Fruit fly (Drosophila melanogaster) whole organism, embryonic: ENCODE results near the gene CG10413.

ENCODE experiments used
- Atf3 ChIP-seq: fragments of 200-800 bp; sonication (Bioruptor generic); optimal IDR thresholded peaks from 3 replicates; lab custom pipeline; 2016; ENCODE audit warnings: missing biosample characterization, missing genetic modification characterization
- Bdp1 ChIP-seq: fragments of 200-800 bp; sonication (Bioruptor generic); optimal IDR thresholded peaks from 3 replicates; lab custom pipeline; 2016; ENCODE audit warnings: missing biosample characterization, missing genetic modification characterization
- BtbVII ChIP-seq: fragments of 200-800 bp; sonication (Bioruptor generic); optimal IDR thresholded peaks from 3 replicates; lab custom pipeline; 2017; ENCODE audit warnings: missing biosample characterization, mild to moderate bottlenecking, missing genetic modification characterization
- CG1024 ChIP-seq: fragments of 200-800 bp; sonication (Bioruptor generic); IDR thresholded peaks from 2 replicates; pipeline ENCODE4 v1.3.6; 2022; ENCODE audit warnings: missing biosample characterization, missing genetic modification characterization
- CG10366 ChIP-seq: fragments of 200-800 bp; sonication (Bioruptor generic); IDR thresholded peaks from 2 replicates; pipeline ENCODE4 v1.3.6; 2022; ENCODE audit warnings: missing biosample characterization, missing genetic modification characterization
- CG11695 ChIP-seq: fragments of 200-800 bp; sonication (Bioruptor generic); IDR thresholded peaks from 3 replicates; pipeline ENCODE4 v1.3.6; 2022; ENCODE audit warnings: missing biosample characterization, missing genetic modification characterization
- CG12104 ChIP-seq: fragments of 200-800 bp; sonication (Bioruptor generic); optimal IDR thresholded peaks from 3 replicates; lab custom pipeline; 2016; ENCODE audit warnings: missing biosample characterization, missing genetic modification characterization
- CG13424 ChIP-seq: fragments of 200-800 bp; sonication (Bioruptor generic); optimal IDR thresholded peaks from 2 replicates; lab custom pipeline; 2019; ENCODE audit warnings: missing biosample characterization, mild to moderate bottlenecking, missing genetic modification characterization, moderate library complexity
- CG14441 ChIP-seq: fragments of 200-800 bp; sonication (Bioruptor generic); IDR thresholded peaks from 2 replicates; pipeline ENCODE4 v1.3.6; 2022; ENCODE audit warnings: missing biosample characterization, missing genetic modification characterization
- CG15696 ChIP-seq: fragments of 200-800 bp; sonication (Bioruptor generic); optimal IDR thresholded peaks from 2 replicates; lab custom pipeline; 2019; ENCODE audit warnings: missing biosample characterization, mild to moderate bottlenecking, missing genetic modification characterization, moderate library complexity
- CG18599 ChIP-seq: fragments of 200-800 bp; sonication (Bioruptor generic); optimal IDR thresholded peaks from 3 replicates; lab custom pipeline; 2017; ENCODE audit warnings: missing biosample characterization, missing genetic modification characterization, mild to moderate bottlenecking, moderate library complexity, missing genetic modification reagents
- CG2199 ChIP-seq: fragments of 200-800 bp; sonication (Bioruptor generic); IDR thresholded peaks from 3 replicates; pipeline ENCODE4 v1.3.6; 2022; ENCODE audit warnings: missing biosample characterization, missing genetic modification characterization
- CG4854 ChIP-seq: fragments of 200-800 bp; sonication (Bioruptor generic); optimal IDR thresholded peaks from 2 replicates; lab custom pipeline; 2016; ENCODE audit warnings: missing biosample characterization, missing genetic modification characterization, inconsistent platforms
- CG6791 ChIP-seq: fragments of 200-800 bp; sonication (Bioruptor generic); IDR thresholded peaks from 3 replicates; pipeline ENCODE4 v1.3.6; 2022; ENCODE audit warnings: missing biosample characterization, missing genetic modification characterization; ENCODE audit not compliant: partially characterized antibody
- CG9215 ChIP-seq: fragments of 200-800 bp; sonication (Bioruptor generic); IDR thresholded peaks from 2 replicates; pipeline ENCODE4 v1.3.6; 2022; ENCODE audit warnings: missing biosample characterization, missing genetic modification characterization
- Dad ChIP-seq: fragments of 200-800 bp; sonication (Bioruptor generic); optimal IDR thresholded peaks from 3 replicates; lab custom pipeline; 2016; ENCODE audit warnings: missing biosample characterization, missing genetic modification characterization
- Doc3 ChIP-seq: fragments of 200-800 bp; sonication (Bioruptor generic); IDR thresholded peaks from 3 replicates; pipeline ENCODE4 v1.3.6; 2022; ENCODE audit warnings: missing biosample characterization, missing genetic modification characterization; ENCODE audit not compliant: partially characterized antibody
- Fer1 ChIP-seq: fragments of 200-800 bp; sonication (Bioruptor generic); optimal IDR thresholded peaks from 2 replicates; lab custom pipeline; 2017; ENCODE audit warnings: missing biosample characterization, mild to moderate bottlenecking, missing genetic modification characterization
- Fer3 ChIP-seq: fragments of 200-800 bp; sonication (Bioruptor generic); optimal IDR thresholded peaks from 2 replicates; lab custom pipeline; 2018; ENCODE audit warnings: missing biosample characterization, mild to moderate bottlenecking, missing genetic modification characterization, moderate library complexity
- H15 ChIP-seq: fragments of 200-800 bp; sonication (Bioruptor generic); IDR thresholded peaks from 3 replicates; pipeline ENCODE4 v1.3.6; 2022; ENCODE audit warnings: missing biosample characterization, missing genetic modification characterization
- HmgD ChIP-seq: fragments of 200-800 bp; sonication (Bioruptor generic); optimal IDR thresholded peaks from 3 replicates; lab custom pipeline; 2016; ENCODE audit warnings: missing biosample characterization, missing genetic modification characterization
- Jarid2 ChIP-seq: fragments of 200-800 bp; sonication (Bioruptor generic); optimal IDR thresholded peaks from 3 replicates; lab custom pipeline; 2017; ENCODE audit warnings: mild to moderate bottlenecking, missing biosample characterization, missing genetic modification reagents, missing genetic modification characterization
- Lpt ChIP-seq: fragments of >200 bp; optimal IDR thresholded peaks from 2 replicates; lab custom pipeline; 2018; ENCODE audit warnings: missing biosample characterization, missing genetic modification characterization
- MBD-R2 ChIP-seq: fragments of 200-800 bp; sonication (Bioruptor generic); IDR thresholded peaks from 2 replicates; pipeline ENCODE4 v1.3.6; 2022; ENCODE audit warnings: missing biosample characterization, missing genetic modification characterization
- MESR4 ChIP-seq: fragments of 200-800 bp; sonication (Bioruptor generic); optimal IDR thresholded peaks from 2 replicates; lab custom pipeline; 2018; ENCODE audit warnings: missing biosample characterization, mild to moderate bottlenecking, missing genetic modification characterization, moderate library complexity
- Oaz ChIP-seq: fragments of 200-800 bp; sonication (Bioruptor generic); IDR thresholded peaks from 2 replicates; pipeline ENCODE4 v1.3.6; 2022; ENCODE audit warnings: missing biosample characterization, missing genetic modification characterization
- Optix ChIP-seq: fragments of 200-800 bp; sonication (Bioruptor generic); IDR thresholded peaks from 3 replicates; pipeline ENCODE4 v1.3.6; 2022; ENCODE audit warnings: missing biosample characterization, missing genetic modification characterization
- Spps ChIP-seq: fragments of 200-800 bp; sonication (Bioruptor generic); optimal IDR thresholded peaks from 2 replicates; lab custom pipeline; 2018; ENCODE audit warnings: missing biosample characterization, mild to moderate bottlenecking, missing genetic modification characterization
- Trl ChIP-seq, 3 experiments: fragments of >200 bp in 2 of 3; fragments of 200-800 bp in 1 of 3; sonication (Bioruptor generic) in 1 of 3; optimal IDR thresholded peaks; 2 replicates in 1 of 3; 3 replicates in 2 of 3; lab custom pipeline; 2016 to 2017; ENCODE audit warnings: missing biosample characterization in 1 of 3, missing genetic modification characterization in 1 of 3
- al ChIP-seq: fragments of 200-800 bp; sonication (Bioruptor generic); IDR thresholded peaks from 2 replicates; pipeline ENCODE4 v1.3.6; 2022; ENCODE audit warnings: missing biosample characterization, missing genetic modification characterization
- ato ChIP-seq: fragments of 200-800 bp; sonication (Bioruptor generic); IDR thresholded peaks from 2 replicates; pipeline ENCODE4 v1.3.6; 2022; ENCODE audit warnings: missing biosample characterization, missing genetic modification characterization; ENCODE audit not compliant: partially characterized antibody
- danr ChIP-seq: fragments of 200-800 bp; sonication (Bioruptor generic); IDR thresholded peaks from 2 replicates; pipeline ENCODE4 v1.3.6; 2022; ENCODE audit warnings: missing biosample characterization, missing genetic modification characterization
- dmrt11E ChIP-seq: fragments of 200-800 bp; sonication (Bioruptor generic); optimal IDR thresholded peaks from 3 replicates; lab custom pipeline; 2018; ENCODE audit warnings: missing biosample characterization, mild to moderate bottlenecking, missing genetic modification characterization, moderate library complexity
- dpn ChIP-seq, 2 experiments: fragments of 200-800 bp; sonication (Bioruptor generic); optimal IDR thresholded peaks; 3 replicates each; lab custom pipeline; 2016; ENCODE audit warnings: missing biosample characterization in 2 of 2, missing genetic modification characterization in 2 of 2
- gsb ChIP-seq: fragments of 200-800 bp; sonication (Bioruptor generic); IDR thresholded peaks from 2 replicates; pipeline ENCODE4 v1.3.6; 2022; ENCODE audit warnings: missing biosample characterization, missing genetic modification characterization
- klu ChIP-seq: fragments of 200-800 bp; sonication (Bioruptor generic); IDR thresholded peaks from 2 replicates; pipeline ENCODE4 v1.3.6; 2022; ENCODE audit warnings: missing biosample characterization, missing genetic modification characterization
- lab ChIP-seq: fragments of 200-800 bp; sonication (Bioruptor generic); optimal IDR thresholded peaks from 3 replicates; lab custom pipeline; 2017; ENCODE audit warnings: missing biosample characterization, missing genetic modification characterization, mild to moderate bottlenecking, moderate library complexity, missing genetic modification reagents
- lbe ChIP-seq: fragments of 200-800 bp; sonication (Bioruptor generic); optimal IDR thresholded peaks from 2 replicates; lab custom pipeline; 2016; ENCODE audit warnings: missing biosample characterization, mild to moderate bottlenecking, missing genetic modification characterization
- lola ChIP-seq, 3 experiments: fragments of >200 bp in 2 of 3; fragments of 200-800 bp in 1 of 3; sonication (Bioruptor generic) in 1 of 3; optimal IDR thresholded peaks; 2 replicates each; lab custom pipeline; 2017 to 2019; ENCODE audit warnings: missing biosample characterization in 3 of 3, missing genetic modification characterization in 3 of 3, mild to moderate bottlenecking in 1 of 3, moderate library complexity in 1 of 3
- mirr ChIP-seq: fragments of 200-800 bp; sonication (Bioruptor generic); optimal IDR thresholded peaks from 3 replicates; lab custom pipeline; 2018; ENCODE audit warnings: missing biosample characterization, mild to moderate bottlenecking, missing genetic modification characterization
- odd ChIP-seq: fragments of 200-800 bp; sonication (Bioruptor generic); optimal IDR thresholded peaks from 2 replicates; lab custom pipeline; 2017; ENCODE audit warnings: missing biosample characterization, mild to moderate bottlenecking, missing genetic modification characterization
- pfk ChIP-seq: fragments of 200-800 bp; sonication (Bioruptor generic); optimal IDR thresholded peaks from 2 replicates; lab custom pipeline; 2018; ENCODE audit warnings: missing biosample characterization, mild to moderate bottlenecking, missing genetic modification characterization, moderate library complexity
- sens ChIP-seq: fragments of 200-800 bp; sonication (Bioruptor generic); peaks from one replicate; lab custom pipeline; 2016; ENCODE audit warnings: missing biosample characterization, missing genetic modification characterization
- sna ChIP-seq: fragments of 200-800 bp; sonication (Bioruptor generic); IDR thresholded peaks from 2 replicates; pipeline ENCODE4 v1.3.6; 2022; ENCODE audit warnings: missing biosample characterization, missing genetic modification characterization; ENCODE audit not compliant: partially characterized antibody
- so ChIP-seq: fragments of 200-800 bp; sonication (Bioruptor generic); IDR thresholded peaks from 3 replicates; pipeline ENCODE4 v1.3.6; 2022; ENCODE audit warnings: missing biosample characterization, missing genetic modification characterization
- sqz ChIP-seq: fragments of 200-800 bp; sonication (Bioruptor generic); optimal IDR thresholded peaks from 3 replicates; lab custom pipeline; 2018; ENCODE audit warnings: missing biosample characterization, mild to moderate bottlenecking, missing genetic modification characterization
- tio ChIP-seq: fragments of 200-800 bp; sonication (Bioruptor generic); optimal IDR thresholded peaks from 2 replicates; lab custom pipeline; 2017; ENCODE audit warnings: missing biosample characterization, missing genetic modification characterization, inconsistent platforms
- tll ChIP-seq, 2 experiments: fragments of 200-800 bp in 1 of 2; fragments of >200 bp in 1 of 2; sonication (Bioruptor generic) in 1 of 2; optimal IDR thresholded peaks; 2 replicates each; lab custom pipeline; 2017 to 2019; ENCODE audit warnings: missing biosample characterization in 2 of 2, missing genetic modification characterization in 2 of 2, mild to moderate bottlenecking in 1 of 2, moderate library complexity in 1 of 2
- twi ChIP-seq: fragments of 200-800 bp; optimal IDR thresholded peaks from 2 replicates; lab custom pipeline; 2019; ENCODE audit warnings: missing biosample characterization, mild to moderate bottlenecking, missing genetic modification characterization, moderate library complexity
- wor ChIP-seq: fragments of 200-800 bp; sonication (Bioruptor generic); IDR thresholded peaks from 2 replicates; pipeline ENCODE4 v1.3.6; 2022; ENCODE audit warnings: missing biosample characterization, missing genetic modification characterization

The CG10413 gene

DNA sequence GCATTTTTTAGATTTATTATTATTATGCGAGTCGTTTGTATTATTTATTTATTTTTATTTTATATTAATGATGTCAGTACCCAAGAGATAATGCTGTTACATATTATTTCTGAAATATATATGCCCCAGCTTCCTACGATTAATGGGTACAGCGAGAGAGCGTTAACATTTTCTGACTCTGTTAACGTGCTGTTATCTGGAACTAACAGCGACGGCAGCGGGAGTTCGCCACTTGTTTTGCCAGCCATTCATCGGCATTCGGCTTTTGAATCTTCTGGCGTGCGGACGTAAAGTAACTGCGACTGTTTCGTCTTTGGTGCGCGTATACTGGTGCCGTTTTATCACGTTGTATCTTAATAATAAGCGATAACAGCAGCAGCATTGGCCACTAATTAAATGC, 12.0 kb upstream of the CG10413 start, which contains the start of gene MESR3 (continued):
- TF ChIP-seq CG4854 (GFP tag; lab: Kevin White, UChicago) (no peak), CG18599 (GFP tag; lab: Kevin White, UChicago) (peak; percentile 85), Optix (peak; percentile 54; the same call in 2 of the 3 replicates), HmgD (GFP tag; lab: Kevin White, UChicago) (no peak), lab (GFP tag; lab: Kevin White, UChicago) (peak; percentile 89), Dad (GFP tag; lab: Kevin White, UChicago) (peak; percentile 16), MESR4 (GFP tag; lab: Kevin White, UChicago) (peak; percentile 9), Fer3 (tag; lab: Kevin White, UChicago) (peak; percentile 86), Jarid2 (GFP tag; lab: Kevin White, UChicago) (peak; percentile 95), dmrt11E (peak; percentile 34), CG2199 (GFP tag; lab: Robert Waterston, UW) (peak; percentile 78), CG11695 (GFP tag; lab: Robert Waterston, UW) (peak; percentile 74), dpn (GFP tag; optimal IDR thresholded peaks at IDR 0.05; lab: Kevin White, UChicago) (peak; percentile 8 to 53), Oaz (GFP tag; lab: Robert Waterston, UW) (0 out of 2 replicates have a peak, but pooled peaks have one; percentile 4), sna (GFP tag; lab: Robert Waterston, UW) (no peak), Fer1 (GFP tag; lab: Kevin White, UChicago) (peak; percentile 85), klu (GFP tag; lab: Robert Waterston, UW) (no peak), H15 (0 out of 3 replicates have a peak, but pooled peaks have one; percentile 56), CG1024 (GFP tag; lab: Robert Waterston, UW) (peak; percentile 31; the same call in 1 of the 2 replicates), CG6791 (GFP tag; lab: Robert Waterston, UW) (no peak), CG13424 (tag; lab: Kevin White, UChicago) (peak; percentile 39), so (GFP tag; lab: Robert Waterston, UW) (peak; percentile 68), mirr (peak; percentile 87), CG9215 (GFP tag; lab: Robert Waterston, UW) (no peak; the same call in 1 of the 2 replicates), Spps (tag; lab: Kevin White, UChicago) (peak; percentile 33), BtbVII (GFP tag; lab: Kevin White, UChicago) (peak; percentile 66), tio (no peak), Bdp1 (no peak), sens (GFP tag; lab: Kevin White, UChicago) (peak; percentile 83), CG15696 (peak; percentile 62), pfk (GFP tag; lab: Kevin White, UChicago) (peak; percentile 24), Trl (optimal IDR thresholded peaks at IDR 0.05; lab: Kevin White, UChicago) (no peak), Trl (GFP tag; optimal IDR thresholded peaks at IDR 0.05; lab: Kevin White, UChicago) (no peak), CG10366 (GFP tag; lab: Robert Waterston, UW) (peak; percentile 72), lola (GFP tag; optimal IDR thresholded peaks at IDR 0.05; lab: Kevin White, UChicago) (peak in 1 of 3 experiments; percentile 26), CG14441 (GFP tag; lab: Robert Waterston, UW) (peak; percentile 71), danr (no peak), sqz (no peak), al (peak; percentile 54; the same call in 1 of the 2 replicates), Doc3 (GFP tag; lab: Robert Waterston, UW) (no peak), tll (GFP tag; optimal IDR thresholded peaks at IDR 0.05; lab: Kevin White, UChicago) (no peak), gsb (GFP tag; lab: Robert Waterston, UW) (no peak), MBD-R2 (peak; percentile 46; the same call in 1 of the 2 replicates), odd (GFP tag; lab: Kevin White, UChicago) (peak; percentile 51), Atf3 (GFP tag; lab: Kevin White, UChicago) (no peak), CG12104 (peak; percentile 19), lbe (GFP tag; lab: Kevin White, UChicago) (peak; percentile 52), ato (GFP tag; lab: Robert Waterston, UW) (no peak; the same call in 1 of the 2 replicates), wor (GFP tag; lab: Robert Waterston, UW) (no peak), twi (no peak), Lpt (GFP tag; lab: Kevin White, UChicago) (no peak)
